Fruit fly (Drosophila melanogaster): Measurements from ENCODE around the gene Tpr2.

dm6 chr2L:16522286-16522646 lies 30.9 kb downstream of the Tpr2 start:
- TF ChIP-seq CG14655 (GFP tag; optimal IDR thresholded peaks at IDR 0.05) (no peak), CG34367 (tag; optimal IDR thresholded peaks at IDR 0.05) (no peak), CG9948 (tag; optimal IDR thresholded peaks at IDR 0.05) (no peak), CG12605 (GFP tag; IDR thresholded peaks at IDR 0.05) (no peak), fd96Ca (GFP tag; IDR thresholded peaks at IDR 0.05) (peak; percentile 52; the same call in 1 of the 3 replicates), D1 (tag; optimal IDR thresholded peaks at IDR 0.05) (no peak), Pif1A (GFP tag; optimal IDR thresholded peaks at IDR 0.05) (no peak), gl (tag; optimal IDR thresholded peaks at IDR 0.05) (no peak), Pif1B (GFP tag; optimal IDR thresholded peaks at IDR 0.05) (no peak), CG17806 (tag; optimal IDR thresholded peaks at IDR 0.05) (no peak)
